Fruit fly (Drosophila melanogaster): ENCODE results near the gene CG43084.
A peak's percentile ranks its signal among the peaks of the same experiment; 100 is the strongest.

Gene CG43084

DNA sequence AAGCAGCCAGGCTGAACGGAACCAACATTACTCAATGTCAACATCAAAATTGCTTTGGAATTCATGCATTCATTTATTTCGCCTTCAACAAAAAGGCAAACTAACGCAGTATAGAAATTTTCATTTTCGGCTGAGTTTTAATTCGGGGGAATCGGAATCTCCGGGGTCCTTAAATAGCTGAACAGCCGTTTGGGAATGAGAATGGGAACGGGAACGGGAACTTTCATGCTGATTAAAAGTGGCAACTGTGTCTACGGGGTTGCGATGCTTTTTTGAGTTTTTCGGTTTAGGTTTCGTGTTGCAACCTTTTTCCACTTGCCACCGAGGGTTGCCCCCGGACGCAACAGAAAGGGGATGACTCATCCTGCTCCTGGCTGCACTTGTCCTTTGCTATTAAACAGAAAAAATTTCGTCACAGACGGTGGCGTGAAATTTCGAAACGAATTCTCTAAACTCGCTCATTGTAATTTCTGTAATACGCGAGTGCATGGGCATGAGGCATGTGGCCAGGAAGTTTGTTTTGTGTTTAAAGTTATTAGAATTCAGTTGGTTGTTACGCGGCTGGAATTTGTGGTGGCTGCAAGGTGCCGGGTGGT is 13.6 kb downstream of the CG43084 start (continued):
- TF ChIP-seq CG17385 (GFP tag; optimal IDR thresholded peaks at IDR 0.05) = no peak
- TF ChIP-seq pb (GFP tag; optimal IDR thresholded peaks at IDR 0.05) = no peak
- TF ChIP-seq CG18262 (tag; optimal IDR thresholded peaks at IDR 0.05) = no peak
- no peak for TF ChIP-seq gt (GFP tag; IDR thresholded peaks at IDR 0.05)
- no peak for TF ChIP-seq ab (GFP tag; optimal IDR thresholded peaks at IDR 0.05)
- TF ChIP-seq so (GFP tag; IDR thresholded peaks at IDR 0.05) = no peak
- no peak for TF ChIP-seq BtbVII (GFP tag; optimal IDR thresholded peaks at IDR 0.05)
- no peak for TF ChIP-seq CG32767 (GFP tag; IDR thresholded peaks at IDR 0.05)
- no peak for TF ChIP-seq HmgD (GFP tag; optimal IDR thresholded peaks at IDR 0.05)
- no peak for TF ChIP-seq dmrt11E (tag; optimal IDR thresholded peaks at IDR 0.05)
- TF ChIP-seq jigr1 (GFP tag; IDR thresholded peaks at IDR 0.05) = no peak
- TF ChIP-seq CG6791 (GFP tag; IDR thresholded peaks at IDR 0.05; ENCODE audit: partially characterized antibody) = 0 out of 3 replicates have a peak, but pooled peaks have one; percentile 22
- peak; percentile 71 for TF ChIP-seq gsb-n (tag; optimal IDR thresholded peaks at IDR 0.05)

DNA sequence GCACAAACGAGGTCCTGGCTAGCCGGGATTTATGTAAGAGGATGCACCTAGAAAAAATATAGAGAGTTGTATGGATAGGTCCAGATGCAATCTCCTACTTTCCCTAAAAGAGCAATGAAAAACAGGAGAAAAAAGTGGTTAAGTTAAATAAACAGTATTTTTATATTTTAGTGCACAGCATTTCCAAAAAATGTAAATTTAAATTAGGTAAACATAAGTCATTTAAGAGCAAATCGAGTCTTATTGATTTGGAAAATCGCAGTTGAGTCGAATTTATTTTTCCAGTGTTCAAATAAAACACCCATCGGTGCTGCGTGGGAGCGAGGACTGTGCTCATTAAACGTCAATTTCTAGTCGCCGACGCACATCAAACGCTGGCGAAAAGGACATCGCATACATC is 15.1 kb downstream of the CG43084 start:
- no peak for TF ChIP-seq Nf-YA (GFP tag; IDR thresholded peaks at IDR 0.05)
- TF ChIP-seq CG14050 (GFP tag; IDR thresholded peaks at IDR 0.05) = no peak
- no peak for TF ChIP-seq sob (GFP tag; IDR thresholded peaks at IDR 0.05)
- no peak for TF ChIP-seq da (GFP tag; optimal IDR thresholded peaks at IDR 0.05)
- no peak for TF ChIP-seq CG17361 (GFP tag; IDR thresholded peaks at IDR 0.05)
- no peak for TF ChIP-seq sens-2 (GFP tag; IDR thresholded peaks at IDR 0.05)
- no peak for TF ChIP-seq E2f2 (GFP tag; IDR thresholded peaks at IDR 0.05)
- no peak for TF ChIP-seq CG11093 (GFP tag; IDR thresholded peaks at IDR 0.05)
- peak; percentile 30 for TF ChIP-seq sens (GFP tag)
- peak; percentile 84 for TF ChIP-seq zen (tag; optimal IDR thresholded peaks at IDR 0.05)
- TF ChIP-seq CG11504 (tag; optimal IDR thresholded peaks at IDR 0.05) = no peak
- TF ChIP-seq h (optimal IDR thresholded peaks at IDR 0.05) = no peak
- TF ChIP-seq bab2 (GFP tag; optimal IDR thresholded peaks at IDR 0.05) = no peak
- TF ChIP-seq odd (GFP tag; optimal IDR thresholded peaks at IDR 0.05) = no peak
- no peak for TF ChIP-seq CG18764 (GFP tag; optimal IDR thresholded peaks at IDR 0.05)
- peak; percentile 55 for TF ChIP-seq CG4404 (GFP tag; IDR thresholded peaks at IDR 0.05)
- no peak for TF ChIP-seq kay (GFP tag; optimal IDR thresholded peaks at IDR 0.05)
- no peak for TF ChIP-seq gsb (GFP tag; IDR thresholded peaks at IDR 0.05)
- peak; percentile 5 for TF ChIP-seq CG10979 (tag; optimal IDR thresholded peaks at IDR 0.05)
- TF ChIP-seq zf30C (GFP tag; optimal IDR thresholded peaks at IDR 0.05) = peak; percentile 65
- TF ChIP-seq sima (GFP tag; optimal IDR thresholded peaks at IDR 0.05) = no peak
- no peak for TF ChIP-seq Hand (GFP tag; optimal IDR thresholded peaks at IDR 0.05)
- no peak for TF ChIP-seq CkIIα-i1 (GFP tag; IDR thresholded peaks at IDR 0.05)
- 0 out of 2 replicates have a peak, but pooled peaks have one; percentile 5 for TF ChIP-seq ara (GFP tag; IDR thresholded peaks at IDR 0.05)
- no peak for TF ChIP-seq CG9437 (GFP tag; optimal IDR thresholded peaks at IDR 0.05)
- no peak for TF ChIP-seq CG10366 (GFP tag; IDR thresholded peaks at IDR 0.05)
- TF ChIP-seq ac (GFP tag; optimal IDR thresholded peaks at IDR 0.05) = peak; percentile 19
- TF ChIP-seq mld (GFP tag; IDR thresholded peaks at IDR 0.05; ENCODE audit: partially characterized antibody) = no peak
- no peak for TF ChIP-seq Poxn (GFP tag; IDR thresholded peaks at IDR 0.05)
- TF ChIP-seq CG4730 (GFP tag; IDR thresholded peaks at IDR 0.05) = no peak
- TF ChIP-seq CG10209 (GFP tag; optimal IDR thresholded peaks at IDR 0.05) = no peak

Measured in whole organism, embryonic.